Worm (Caenorhabditis elegans): Measurements from ENCODE around the gene ssu-2.
A peak's percentile ranks its signal among the peaks of the same experiment; 100 is the strongest.
"Not testable (repeated sequence)": the region's sequence is repeated elsewhere in the genome, so short reads cannot be mapped to it uniquely, and the experiment has no call there.

ssu-2 gene

DNA sequence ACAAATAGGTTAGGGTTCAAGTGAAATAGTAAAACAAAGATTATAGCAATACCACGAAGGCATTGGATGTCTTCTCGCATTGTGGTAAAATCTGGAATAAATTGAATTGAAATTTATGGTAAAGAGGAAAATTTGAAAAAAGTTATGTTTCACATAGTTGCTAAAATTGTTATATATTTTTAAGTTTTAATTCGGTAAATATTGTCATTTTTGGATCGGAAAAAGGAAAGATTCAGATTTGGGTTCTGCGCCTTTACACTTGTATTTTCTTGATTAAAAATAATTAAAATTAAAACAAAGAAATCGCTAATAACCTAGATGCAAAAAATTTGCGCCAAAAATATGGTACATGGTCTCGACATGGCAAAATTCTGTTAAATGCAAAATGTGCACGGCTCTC is 10.4 kb upstream of the ssu-2 start, which contains the start of gene oac-56:
Gene oac-56 (minus strand): TSS at position 101 of the 400 bp plus-strand sequence.
- no peak for TF ChIP-seq ceh-83 (GFP tag; optimal IDR thresholded peaks at IDR 0.05)
- no peak for TF ChIP-seq ham-2 (GFP tag; optimal IDR thresholded peaks at IDR 0.05)
- TF ChIP-seq nhr-2 (tag; optimal IDR thresholded peaks at IDR 0.05): no peak
- no peak for TF ChIP-seq ceh-43 (GFP tag; optimal IDR thresholded peaks at IDR 0.05)
- no peak for TF ChIP-seq elt-3 (tag; optimal IDR thresholded peaks at IDR 0.05)

DNA sequence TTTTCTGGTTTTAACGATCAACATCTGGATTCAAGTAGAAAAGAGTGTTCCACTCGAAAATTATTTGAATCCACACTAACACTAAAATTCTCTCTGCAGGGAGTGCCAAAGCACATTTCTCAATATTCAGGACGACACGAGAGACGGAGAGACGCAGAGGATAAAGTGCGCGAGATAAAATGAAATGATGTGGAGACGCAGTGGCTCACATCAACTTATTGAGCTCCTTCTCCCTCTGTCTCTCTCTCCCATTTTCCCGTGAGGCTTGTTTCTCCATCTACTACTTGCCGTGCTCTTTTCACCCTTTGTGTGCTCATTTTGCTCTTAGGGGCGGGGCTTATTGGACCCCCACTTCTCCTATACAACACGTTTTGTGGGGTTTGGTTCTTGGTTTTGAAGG is 4.9 kb upstream of the ssu-2 start:
- TF ChIP-seq unc-62 (GFP tag; optimal IDR thresholded peaks at IDR 0.05): peak; percentile 44
- no peak for TF ChIP-seq lin-32 (GFP tag; optimal IDR thresholded peaks at IDR 0.05)
- TF ChIP-seq snpc-4 (tag; optimal IDR thresholded peaks at IDR 0.05): no peak
- TF ChIP-seq mls-2 (tag; optimal IDR thresholded peaks at IDR 0.05): no peak
- TF ChIP-seq mep-1 (tag; optimal IDR thresholded peaks at IDR 0.05): no peak
- TF ChIP-seq hlh-1 (tag; optimal IDR thresholded peaks at IDR 0.05): peak; percentile 48
- no peak for TF ChIP-seq bed-3 (GFP tag; optimal IDR thresholded peaks at IDR 0.05)
- peak; percentile 7 for TF ChIP-seq pha-4 (tag; optimal IDR thresholded peaks at IDR 0.05)
- TF ChIP-seq zip-8 (tag; optimal IDR thresholded peaks at IDR 0.05): no peak
- TF ChIP-seq ces-1 (GFP tag; optimal IDR thresholded peaks at IDR 0.05): peak; percentile 87

DNA sequence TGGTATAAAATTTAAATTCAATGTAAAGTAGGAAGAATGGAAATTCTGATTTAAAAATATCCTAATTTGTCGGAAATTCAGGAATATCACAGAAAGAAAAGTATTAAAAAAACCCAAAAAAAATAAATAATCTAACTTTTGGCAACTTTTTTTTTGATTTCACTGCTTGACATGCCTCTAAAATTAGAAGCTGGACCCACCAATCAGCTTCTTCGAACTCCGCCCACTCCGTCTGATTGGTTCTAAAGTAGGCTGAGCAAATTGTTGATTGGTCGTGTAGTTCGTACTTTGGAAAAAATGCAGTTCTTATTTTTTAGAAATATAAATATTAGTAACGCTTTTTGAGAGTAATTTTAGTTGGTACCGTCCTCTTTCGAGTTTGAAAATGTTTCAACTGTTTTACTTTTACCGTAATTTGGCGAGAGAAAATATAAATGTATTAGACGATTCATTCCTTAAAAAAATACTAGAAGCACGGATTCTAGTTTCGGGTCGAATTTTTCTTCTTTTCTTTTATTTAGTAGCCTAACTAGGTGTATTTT is 4.9 kb downstream of the ssu-2 start:
- no peak for TF ChIP-seq flh-1 (GFP tag; optimal IDR thresholded peaks at IDR 0.05)
- TF ChIP-seq nhr-237 (tag; optimal IDR thresholded peaks at IDR 0.05): no peak
- no peak for TF ChIP-seq unc-62 (GFP tag; optimal IDR thresholded peaks at IDR 0.05)
- no peak for TF ChIP-seq nhr-28 (tag; optimal IDR thresholded peaks at IDR 0.05)
- TF ChIP-seq blmp-1 (tag; optimal IDR thresholded peaks at IDR 0.05): no peak
- no peak for TF ChIP-seq elt-1 (tag; optimal IDR thresholded peaks at IDR 0.05; ENCODE audit: borderline replicate concordance, insufficient read depth)
- no peak for TF ChIP-seq lsy-2 (tag; optimal IDR thresholded peaks at IDR 0.05)
- TF ChIP-seq mls-2 (tag; optimal IDR thresholded peaks at IDR 0.05): no peak
- TF ChIP-seq cnd-1 (tag; optimal IDR thresholded peaks at IDR 0.05): no peak
- no peak for TF ChIP-seq hlh-1 (tag; optimal IDR thresholded peaks at IDR 0.05)

DNA sequence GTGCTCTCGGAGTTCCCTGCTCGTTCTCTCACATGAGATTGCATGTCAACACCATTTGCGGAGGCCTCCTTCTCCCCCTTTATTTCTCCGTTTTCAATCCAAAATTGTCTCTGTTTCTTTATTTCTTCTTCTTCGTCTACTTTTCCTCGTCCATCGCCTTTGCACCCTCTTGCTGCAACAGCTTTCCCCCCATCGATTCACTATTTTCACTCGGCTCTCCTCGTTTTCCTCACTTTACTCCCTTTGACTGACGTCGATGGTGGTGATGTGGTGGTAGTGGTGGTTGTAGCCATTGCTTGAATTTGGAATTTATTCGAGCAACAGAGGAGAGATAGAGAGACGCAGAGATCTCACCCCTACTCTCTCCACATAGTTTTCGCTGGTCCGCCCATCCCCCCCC is 10.6 kb downstream of the ssu-2 start:
- peak; percentile 12 for TF ChIP-seq mep-1 (tag; optimal IDR thresholded peaks at IDR 0.05)
- peak; percentile 44 for TF ChIP-seq sptf-1 (tag; optimal IDR thresholded peaks at IDR 0.05)
- peak; percentile 16 for TF ChIP-seq ceh-83 (GFP tag; optimal IDR thresholded peaks at IDR 0.05)
- TF ChIP-seq unc-39 (tag; optimal IDR thresholded peaks at IDR 0.05): no peak
- TF ChIP-seq mls-2 (tag; optimal IDR thresholded peaks at IDR 0.05): peak; percentile 46
- TF ChIP-seq ceh-43 (GFP tag; optimal IDR thresholded peaks at IDR 0.05): no peak
- no peak for TF ChIP-seq elt-3 (tag; optimal IDR thresholded peaks at IDR 0.05)
- TF ChIP-seq ces-1 (GFP tag; optimal IDR thresholded peaks at IDR 0.05): peak; percentile 77

DNA sequence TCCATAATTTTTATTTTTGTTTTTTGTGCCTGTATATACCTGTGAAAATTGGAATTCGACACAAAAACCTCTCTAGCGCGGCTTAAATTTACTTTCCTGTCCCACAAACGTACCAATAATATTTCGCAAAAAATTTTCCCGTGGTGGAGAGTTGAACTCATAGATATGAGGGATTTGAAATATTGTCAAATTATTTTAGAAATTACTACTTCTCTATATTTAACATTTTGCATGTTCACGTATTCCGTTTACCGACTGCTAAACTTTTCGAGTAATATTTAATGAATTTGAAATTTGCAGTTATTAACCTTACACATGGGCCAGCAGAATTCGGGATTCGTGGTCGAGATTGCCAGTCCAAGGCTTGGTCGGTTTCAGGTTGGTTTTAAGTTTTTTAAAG is 12.8 kb downstream of the ssu-2 start, which contains the start of gene Y67A10A.7:
Gene Y67A10A.7 (plus strand): TSS at position 301 of the 400 bp plus-strand sequence.
- TF ChIP-seq lin-13 (tag; optimal IDR thresholded peaks at IDR 0.05); tbx-8 (GFP tag; optimal IDR thresholded peaks at IDR 0.05); blmp-1 (tag; optimal IDR thresholded peaks at IDR 0.05): not testable (repeated sequence)

DNA sequence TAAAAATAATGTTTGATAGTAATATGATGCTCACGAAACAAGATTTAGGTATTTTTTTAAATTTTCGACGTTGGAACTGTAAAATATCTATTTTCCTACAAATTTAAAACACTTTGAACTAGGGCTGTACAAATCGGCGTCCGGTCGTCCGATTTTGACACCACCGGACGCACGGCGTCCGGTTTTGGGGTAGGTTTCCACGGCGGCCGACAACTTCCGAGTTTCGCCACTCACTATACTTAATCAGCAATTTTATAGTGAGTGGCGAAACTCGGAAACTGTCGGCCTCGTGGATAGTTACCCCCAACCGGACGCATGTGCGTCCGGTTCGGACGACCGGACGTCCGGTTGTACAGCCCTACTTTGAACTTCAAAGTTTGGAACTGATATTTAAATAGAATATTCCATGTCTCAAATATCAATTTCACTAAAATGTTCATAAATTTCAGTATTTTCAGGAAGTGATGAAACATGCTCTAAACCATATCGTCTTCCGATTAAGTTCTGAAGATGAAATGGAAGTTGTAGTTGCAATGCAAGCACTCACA is 16.3 kb downstream of the ssu-2 start:
- TF ChIP-seq unc-39 (tag; optimal IDR thresholded peaks at IDR 0.05): no peak
- TF ChIP-seq M03D4.4 (tag; optimal IDR thresholded peaks at IDR 0.05): no peak
- TF ChIP-seq blmp-1 (tag; optimal IDR thresholded peaks at IDR 0.05): no peak
- no peak for TF ChIP-seq snpc-4 (tag; optimal IDR thresholded peaks at IDR 0.05)
- no peak for TF ChIP-seq ceh-83 (GFP tag; optimal IDR thresholded peaks at IDR 0.05)
- TF ChIP-seq ces-1 (GFP tag; optimal IDR thresholded peaks at IDR 0.05): no peak
- no peak for TF ChIP-seq mab-5 (tag; optimal IDR thresholded peaks at IDR 0.05)
- TF ChIP-seq elt-1 (tag; optimal IDR thresholded peaks at IDR 0.05; ENCODE audit: borderline replicate concordance, insufficient read depth): no peak
- TF ChIP-seq hlh-1 (tag; optimal IDR thresholded peaks at IDR 0.05): no peak
- no peak for TF ChIP-seq mep-1 (tag; optimal IDR thresholded peaks at IDR 0.05)
- no peak for TF ChIP-seq unc-62 (GFP tag; optimal IDR thresholded peaks at IDR 0.05)
- no peak for TF ChIP-seq elt-3 (tag; optimal IDR thresholded peaks at IDR 0.05)
- no peak for TF ChIP-seq ham-2 (GFP tag; optimal IDR thresholded peaks at IDR 0.05)
- TF ChIP-seq tbx-8 (GFP tag; optimal IDR thresholded peaks at IDR 0.05): no peak
- no peak for TF ChIP-seq flh-1 (GFP tag; optimal IDR thresholded peaks at IDR 0.05)
- no peak for TF ChIP-seq mls-2 (tag; optimal IDR thresholded peaks at IDR 0.05)
- TF ChIP-seq lin-32 (GFP tag; optimal IDR thresholded peaks at IDR 0.05): no peak
- no peak for TF ChIP-seq unc-120 (tag; optimal IDR thresholded peaks at IDR 0.05; ENCODE audit: poor library complexity, severe bottlenecking)
